Worm (Caenorhabditis elegans): ENCODE data around the gene cit-1.2.

- TF ChIP-seq flt-1 (GFP tag; IDR thresholded peaks at IDR 0.05) (no peak), pes-1 (GFP tag; IDR thresholded peaks at IDR 0.05) (no peak)
Observed at ce11 chrIII:7973201-7973767, 37.3 kb upstream of the cit-1.2 start, which contains the start of the genes eef-1B.1 and aco-2.
